Fruit fly (Drosophila melanogaster) whole organism: ENCODE measurements around the gene Sld5.

Experiments
- CG8478 ChIP-seq: fragments of >200 bp; optimal IDR thresholded peaks from 2 replicates; lab custom pipeline; 2018; ENCODE audit warnings: inconsistent platforms
- EcR ChIP-seq, 2 experiments: fragments of >200 bp; optimal IDR thresholded peaks; 2 replicates each; lab custom pipeline; 2017; ENCODE audit warnings: missing biosample characterization in 2 of 2, missing genetic modification characterization in 2 of 2, missing genetic modification reagents in 2 of 2
- psq ChIP-seq: fragments of >200 bp; optimal IDR thresholded peaks from 2 replicates; lab custom pipeline; 2017

- TF ChIP-seq CG8478 (lab: Kevin White, UChicago) (no peak), EcR (GFP tag; optimal IDR thresholded peaks at IDR 0.05; lab: Kevin White, UChicago) (no peak), psq (lab: Kevin White, UChicago) (no peak)
Observed at dm6 chr3R:26007298-26007697, 49.0 kb downstream of the Sld5 start.
